Fruit fly (Drosophila melanogaster) whole organism, wandering third instar larva: ENCODE data around the gene Atpalpha.

Source experiments
- Hr78 ChIP-seq: fragments of >200 bp; optimal IDR thresholded peaks from 2 replicates; lab custom pipeline; 2017; ENCODE audit warnings: missing biosample characterization, missing genetic modification characterization
- Hr83 ChIP-seq: fragments of 200-300 bp; sonication (Bioruptor generic); optimal IDR thresholded peaks from 2 replicates; lab custom pipeline; 2016; ENCODE audit warnings: missing biosample characterization, mild to moderate bottlenecking, missing genetic modification characterization, moderate library complexity; ENCODE audit not compliant: poor library complexity, severe bottlenecking
- Myc ChIP-seq: fragments of >200 bp; optimal IDR thresholded peaks from 2 replicates; lab custom pipeline; 2017
- Rel ChIP-seq, 2 experiments: fragments of 200-800 bp; sonication (Bioruptor generic) in 1 of 2; optimal IDR thresholded peaks; 2 replicates in 1 of 2; 3 replicates in 1 of 2; lab custom pipeline; 2016 to 2019; ENCODE audit warnings: mild to moderate bottlenecking in 2 of 2, missing biosample characterization in 2 of 2, missing genetic modification characterization in 2 of 2, moderate library complexity in 1 of 2
- br ChIP-seq: fragments of 200-800 bp; sonication (Bioruptor generic); optimal IDR thresholded peaks from 2 replicates; lab custom pipeline; 2016; ENCODE audit warnings: missing biosample characterization, missing genetic modification characterization
- brk ChIP-seq: fragments of 200-800 bp; sonication (Bioruptor generic); optimal IDR thresholded peaks from 2 replicates; lab custom pipeline; 2016; ENCODE audit warnings: missing biosample characterization, mild to moderate bottlenecking, missing genetic modification characterization
- dmrt93B ChIP-seq: fragments of 200-800 bp; sonication (Bioruptor generic); optimal IDR thresholded peaks from 2 replicates; lab custom pipeline; 2018; ENCODE audit warnings: missing biosample characterization, mild to moderate bottlenecking, missing genetic modification characterization
- lola ChIP-seq: fragments of >200 bp; optimal IDR thresholded peaks from 2 replicates; lab custom pipeline; 2017; ENCODE audit warnings: missing biosample characterization, missing genetic modification characterization
- rgr ChIP-seq: fragments of 200-800 bp; sonication (Bioruptor generic); optimal IDR thresholded peaks from 3 replicates; lab custom pipeline; 2016; ENCODE audit warnings: missing biosample characterization, mild to moderate bottlenecking, missing genetic modification characterization
- woc ChIP-seq: sonication (Bioruptor generic); optimal IDR thresholded peaks from 2 replicates; lab custom pipeline; 2016; ENCODE audit warnings: missing biosample characterization, mild to moderate bottlenecking, missing genetic modification characterization

DNA sequence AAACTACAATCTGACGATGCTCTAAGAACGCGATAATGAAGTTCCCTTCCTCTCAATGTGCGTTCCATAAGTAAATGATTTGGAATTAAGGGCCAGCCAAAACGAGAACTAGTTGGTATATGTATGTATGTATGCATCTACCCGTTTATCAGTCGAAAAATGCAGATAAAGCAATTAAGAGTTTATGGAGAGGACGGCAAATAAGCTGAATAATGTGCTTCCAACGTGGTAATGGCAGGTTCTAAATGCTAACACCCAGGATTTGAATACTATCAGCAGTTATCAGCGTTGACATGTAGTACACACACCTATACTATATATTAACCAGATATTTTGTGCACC lies 2.1 kb downstream of the Atpalpha start:
- TF ChIP-seq Hr78 (GFP tag; lab: Kevin White, UChicago) (no peak), woc (GFP tag; lab: Kevin White, UChicago) (no peak), Rel (GFP tag; optimal IDR thresholded peaks at IDR 0.05; lab: Kevin White, UChicago) (no peak), Rel (tag; optimal IDR thresholded peaks at IDR 0.05; lab: Kevin White, UChicago) (no peak), brk (GFP tag; lab: Kevin White, UChicago) (no peak), br (GFP tag; lab: Kevin White, UChicago) (no peak), dmrt93B (GFP tag; lab: Kevin White, UChicago) (no peak), rgr (GFP tag; lab: Kevin White, UChicago) (no peak), lola (GFP tag; lab: Kevin White, UChicago) (no peak), Hr83 (GFP tag; lab: Kevin White, UChicago) (no peak), Myc (lab: Kevin White, UChicago) (no peak)
